Worm (Caenorhabditis elegans): ENCODE data around the gene sru-36.

Gene sru-36

DNA sequence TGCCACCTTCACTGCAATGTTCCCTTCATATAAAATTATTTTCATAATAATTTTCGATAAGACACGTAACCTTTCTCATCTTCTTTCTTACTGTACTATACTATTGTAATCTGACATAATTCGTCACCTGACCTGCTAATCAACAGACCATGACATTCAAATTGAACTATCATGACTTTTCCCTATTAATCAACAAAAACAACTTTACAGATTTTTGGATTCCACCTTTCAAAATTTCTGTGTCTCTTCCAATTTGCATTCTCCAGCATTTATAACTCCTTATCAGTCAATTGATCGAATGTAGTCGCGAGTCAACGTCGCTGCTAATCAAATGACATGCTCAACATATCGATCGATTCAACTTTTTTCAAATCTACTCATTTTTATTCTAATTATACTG lies 48.2 kb downstream of the sru-36 start, which contains the start of gene fshr-1:
TSS of gene fshr-1 (plus strand) at position 209 of the 400 bp plus-strand sequence.
- TF ChIP-seq ztf-4 (tag; optimal IDR thresholded peaks at IDR 0.05) (no peak), pqm-1 (tag; optimal IDR thresholded peaks at IDR 0.05) (peak; percentile 66), zag-1 (tag; optimal IDR thresholded peaks at IDR 0.05) (no peak), mdl-1 (tag; optimal IDR thresholded peaks at IDR 0.05) (no peak), jun-1 (tag; optimal IDR thresholded peaks at IDR 0.05) (peak; percentile 1), lin-15B (tag; optimal IDR thresholded peaks at IDR 0.05) (no peak), nhr-237 (tag; optimal IDR thresholded peaks at IDR 0.05) (no peak), skn-1 (tag; optimal IDR thresholded peaks at IDR 0.05) (peak; percentile 47), R02D3.7 (tag; optimal IDR thresholded peaks at IDR 0.05) (no peak), daf-12 (tag; optimal IDR thresholded peaks at IDR 0.05) (no peak), ztf-11 (tag; optimal IDR thresholded peaks at IDR 0.05) (no peak), fos-1 (tag; optimal IDR thresholded peaks at IDR 0.05) (no peak), nfya-1 (tag; optimal IDR thresholded peaks at IDR 0.05; ENCODE audit: insufficient read depth) (no peak), nhr-67 (tag; optimal IDR thresholded peaks at IDR 0.05) (no peak), nhr-28 (tag; optimal IDR thresholded peaks at IDR 0.05) (no peak), pha-4 (tag; optimal IDR thresholded peaks at IDR 0.05) (peak; percentile 45), eor-1 (tag; optimal IDR thresholded peaks at IDR 0.05) (no peak), hmg-11 (tag; optimal IDR thresholded peaks at IDR 0.05) (no peak), snpc-4 (tag; optimal IDR thresholded peaks at IDR 0.05) (no peak), egl-5 (tag; optimal IDR thresholded peaks at IDR 0.05) (no peak), elt-2 (tag; optimal IDR thresholded peaks at IDR 0.05) (peak; percentile 86), ceh-28 (tag; optimal IDR thresholded peaks at IDR 0.05) (peak; percentile 14), ceh-82 (tag; optimal IDR thresholded peaks at IDR 0.05) (no peak), lin-39 (tag; optimal IDR thresholded peaks at IDR 0.05) (no peak)

All from whole organism, L3 larva.